Worm (Caenorhabditis elegans): ENCODE measurements around the gene snt-3.

Gene snt-3

ce11 chrV:1389838-1390237 is 19.0 kb upstream of the snt-3 start:
- TF ChIP-seq pes-1 (GFP tag; IDR thresholded peaks at IDR 0.05) (no peak), scrt-1 (GFP tag; IDR thresholded peaks at IDR 0.05) (no peak), hmbx-1 (tag; optimal IDR thresholded peaks at IDR 0.05) (no peak), tbx-11 (GFP tag; IDR thresholded peaks at IDR 0.05) (no peak), ama-1 (optimal IDR thresholded peaks at IDR 0.05) (no peak), sea-1 (GFP tag; conservative IDR thresholded peaks at IDR 0.05) (no peak), B0310.2 (tag; optimal IDR thresholded peaks at IDR 0.05) (no peak), flt-1 (GFP tag; IDR thresholded peaks at IDR 0.05) (no peak), aly-1 (tag; optimal IDR thresholded peaks at IDR 0.05) (no peak), hnd-1 (tag; optimal IDR thresholded peaks at IDR 0.05) (no peak), F13C5.2 (tag; optimal IDR thresholded peaks at IDR 0.05) (no peak), tra-4 (tag; optimal IDR thresholded peaks at IDR 0.05) (no peak), ets-7 (tag; optimal IDR thresholded peaks at IDR 0.05) (no peak), hmg-4 (GFP tag; optimal IDR thresholded peaks at IDR 0.05) (no peak)

- TF ChIP-seq hnd-1 (tag; optimal IDR thresholded peaks at IDR 0.05) (no peak), flt-1 (GFP tag; IDR thresholded peaks at IDR 0.05) (no peak), ets-7 (tag; optimal IDR thresholded peaks at IDR 0.05) (no peak), hmg-4 (GFP tag; optimal IDR thresholded peaks at IDR 0.05) (no peak), ceh-13 (GFP tag; optimal IDR thresholded peaks at IDR 0.05) (no peak), hmbx-1 (tag; optimal IDR thresholded peaks at IDR 0.05) (no peak), F13C5.2 (tag; optimal IDR thresholded peaks at IDR 0.05) (no peak), tra-4 (tag; optimal IDR thresholded peaks at IDR 0.05) (no peak), B0310.2 (tag; optimal IDR thresholded peaks at IDR 0.05) (no peak), aly-1 (tag; optimal IDR thresholded peaks at IDR 0.05) (no peak), pes-1 (GFP tag; IDR thresholded peaks at IDR 0.05) (no peak)
Observed at ce11 chrV:1388247-1388646, 17.4 kb upstream of the snt-3 start.

ce11 chrV:1383206-1383908 is 12.5 kb upstream of the snt-3 start, which contains the start of gene rga-4:
rga-4 (minus strand) TSS chrV:1383256.
- TF ChIP-seq ets-7 (tag; optimal IDR thresholded peaks at IDR 0.05) = no peak
- no peak for TF ChIP-seq ceh-13 (GFP tag; optimal IDR thresholded peaks at IDR 0.05)
- no peak for TF ChIP-seq hnd-1 (tag; optimal IDR thresholded peaks at IDR 0.05)
- TF ChIP-seq sea-1 (GFP tag; conservative IDR thresholded peaks at IDR 0.05) = no peak
- TF ChIP-seq hmbx-1 (tag; optimal IDR thresholded peaks at IDR 0.05) = no peak
- no peak for TF ChIP-seq tbx-11 (GFP tag; IDR thresholded peaks at IDR 0.05)
- TF ChIP-seq hmg-4 (GFP tag; optimal IDR thresholded peaks at IDR 0.05) = no peak
- TF ChIP-seq ama-1 (optimal IDR thresholded peaks at IDR 0.05) = no peak
- no peak for TF ChIP-seq tbx-37 (GFP tag; conservative IDR thresholded peaks at IDR 0.05)
- TF ChIP-seq scrt-1 (GFP tag; IDR thresholded peaks at IDR 0.05) = no peak
- TF ChIP-seq pes-1 (GFP tag; IDR thresholded peaks at IDR 0.05) = no peak
- no peak for TF ChIP-seq tra-4 (tag; optimal IDR thresholded peaks at IDR 0.05)
- TF ChIP-seq aly-1 (tag; optimal IDR thresholded peaks at IDR 0.05) = no peak
- TF ChIP-seq F13C5.2 (tag; optimal IDR thresholded peaks at IDR 0.05) = no peak

- no peak for TF ChIP-seq B0310.2 (tag; optimal IDR thresholded peaks at IDR 0.05)
- no peak for TF ChIP-seq ama-1 (optimal IDR thresholded peaks at IDR 0.05)
- no peak for TF ChIP-seq hmg-4 (GFP tag; optimal IDR thresholded peaks at IDR 0.05)
- no peak for TF ChIP-seq hmbx-1 (tag; optimal IDR thresholded peaks at IDR 0.05)
- TF ChIP-seq sea-1 (GFP tag; conservative IDR thresholded peaks at IDR 0.05) = no peak
- no peak for TF ChIP-seq scrt-1 (GFP tag; IDR thresholded peaks at IDR 0.05)
- TF ChIP-seq ceh-36 (tag; optimal IDR thresholded peaks at IDR 0.05) = no peak
- no peak for TF ChIP-seq ceh-13 (GFP tag; optimal IDR thresholded peaks at IDR 0.05)
- no peak for TF ChIP-seq aly-1 (tag; optimal IDR thresholded peaks at IDR 0.05)
- no peak for TF ChIP-seq flt-1 (GFP tag; IDR thresholded peaks at IDR 0.05)
- TF ChIP-seq tra-4 (tag; optimal IDR thresholded peaks at IDR 0.05) = no peak
- no peak for TF ChIP-seq tbx-11 (GFP tag; IDR thresholded peaks at IDR 0.05)
- no peak for TF ChIP-seq tbx-37 (GFP tag; conservative IDR thresholded peaks at IDR 0.05)
- no peak for TF ChIP-seq pes-1 (GFP tag; IDR thresholded peaks at IDR 0.05)
Observed at ce11 chrV:1378010-1378409, 7.2 kb upstream of the snt-3 start.

ce11 chrV:1375007-1375406 is 4.2 kb upstream of the snt-3 start:
- TF ChIP-seq scrt-1 (GFP tag; IDR thresholded peaks at IDR 0.05) (no peak), tbx-37 (GFP tag; conservative IDR thresholded peaks at IDR 0.05) (no peak), tra-4 (tag; optimal IDR thresholded peaks at IDR 0.05) (no peak), hmbx-1 (tag; optimal IDR thresholded peaks at IDR 0.05) (no peak), hnd-1 (tag; optimal IDR thresholded peaks at IDR 0.05) (no peak), ceh-13 (GFP tag; optimal IDR thresholded peaks at IDR 0.05) (no peak), hmg-4 (GFP tag; optimal IDR thresholded peaks at IDR 0.05) (no peak), B0310.2 (tag; optimal IDR thresholded peaks at IDR 0.05) (no peak), tbx-11 (GFP tag; IDR thresholded peaks at IDR 0.05) (no peak), ama-1 (optimal IDR thresholded peaks at IDR 0.05) (no peak), ceh-36 (tag; optimal IDR thresholded peaks at IDR 0.05) (no peak), aly-1 (tag; optimal IDR thresholded peaks at IDR 0.05) (no peak), ets-7 (tag; optimal IDR thresholded peaks at IDR 0.05) (no peak), F13C5.2 (tag; optimal IDR thresholded peaks at IDR 0.05) (no peak), pes-1 (GFP tag; IDR thresholded peaks at IDR 0.05) (no peak), flt-1 (GFP tag; IDR thresholded peaks at IDR 0.05) (no peak), sea-1 (GFP tag; conservative IDR thresholded peaks at IDR 0.05) (no peak)

- TF ChIP-seq B0310.2 (tag; optimal IDR thresholded peaks at IDR 0.05) = no peak
- no peak for TF ChIP-seq flt-1 (GFP tag; IDR thresholded peaks at IDR 0.05)
- no peak for TF ChIP-seq hnd-1 (tag; optimal IDR thresholded peaks at IDR 0.05)
- TF ChIP-seq tra-4 (tag; optimal IDR thresholded peaks at IDR 0.05) = no peak
- TF ChIP-seq hmbx-1 (tag; optimal IDR thresholded peaks at IDR 0.05) = no peak
- no peak for TF ChIP-seq tbx-37 (GFP tag; conservative IDR thresholded peaks at IDR 0.05)
- no peak for TF ChIP-seq tbx-11 (GFP tag; IDR thresholded peaks at IDR 0.05)
- no peak for TF ChIP-seq ceh-36 (tag; optimal IDR thresholded peaks at IDR 0.05)
- no peak for TF ChIP-seq hmg-4 (GFP tag; optimal IDR thresholded peaks at IDR 0.05)
- TF ChIP-seq ceh-13 (GFP tag; optimal IDR thresholded peaks at IDR 0.05) = no peak
- no peak for TF ChIP-seq ets-7 (tag; optimal IDR thresholded peaks at IDR 0.05)
- TF ChIP-seq sea-1 (GFP tag; conservative IDR thresholded peaks at IDR 0.05) = no peak
- TF ChIP-seq F13C5.2 (tag; optimal IDR thresholded peaks at IDR 0.05) = no peak
- no peak for TF ChIP-seq aly-1 (tag; optimal IDR thresholded peaks at IDR 0.05)
- TF ChIP-seq scrt-1 (GFP tag; IDR thresholded peaks at IDR 0.05) = no peak
- no peak for TF ChIP-seq ama-1 (optimal IDR thresholded peaks at IDR 0.05)
Observed at ce11 chrV:1368138-1368537, 2.7 kb downstream of the snt-3 start.

ce11 chrV:1366082-1366481 is 4.7 kb downstream of the snt-3 start:
- no peak for TF ChIP-seq scrt-1 (GFP tag; IDR thresholded peaks at IDR 0.05)
